Worm (Caenorhabditis elegans): ENCODE measurements around the gene abl-1.

Gene abl-1

ce11 chrX:10667424-10668291 lies 43.7 kb upstream of the abl-1 start (continued):
- TF ChIP-seq elt-2 (tag; optimal IDR thresholded peaks at IDR 0.05) = no peak
- TF ChIP-seq lin-35 (GFP tag; optimal IDR thresholded peaks at IDR 0.05) = peak in 1 of 2 experiments; percentile 16
- TF ChIP-seq lin-14 (GFP tag; optimal IDR thresholded peaks at IDR 0.05) = peak; percentile 18
- peak; percentile 46 for TF ChIP-seq mep-1 (tag; optimal IDR thresholded peaks at IDR 0.05)
- TF ChIP-seq nhr-77 (tag; optimal IDR thresholded peaks at IDR 0.05) = no peak
- TF ChIP-seq egl-13 (tag; optimal IDR thresholded peaks at IDR 0.05) = no peak
- TF ChIP-seq nhr-11 (tag; optimal IDR thresholded peaks at IDR 0.05) = no peak
- peak; percentile 33 for TF ChIP-seq blmp-1 (tag; optimal IDR thresholded peaks at IDR 0.05)

ce11 chrX:10666871-10667270 lies 42.9 kb upstream of the abl-1 start:
- TF ChIP-seq irx-1 (tag; optimal IDR thresholded peaks at IDR 0.05) (no peak), lin-35 (GFP tag; optimal IDR thresholded peaks at IDR 0.05) (peak in 1 of 2 experiments; percentile 30), dsc-1 (tag; optimal IDR thresholded peaks at IDR 0.05) (no peak), rnt-1 (tag; optimal IDR thresholded peaks at IDR 0.05) (no peak), nhr-84 (tag; optimal IDR thresholded peaks at IDR 0.05) (no peak), ceh-63 (GFP tag; optimal IDR thresholded peaks at IDR 0.05) (no peak), snu-23 (GFP tag; optimal IDR thresholded peaks at IDR 0.05) (peak; percentile 12)

DNA sequence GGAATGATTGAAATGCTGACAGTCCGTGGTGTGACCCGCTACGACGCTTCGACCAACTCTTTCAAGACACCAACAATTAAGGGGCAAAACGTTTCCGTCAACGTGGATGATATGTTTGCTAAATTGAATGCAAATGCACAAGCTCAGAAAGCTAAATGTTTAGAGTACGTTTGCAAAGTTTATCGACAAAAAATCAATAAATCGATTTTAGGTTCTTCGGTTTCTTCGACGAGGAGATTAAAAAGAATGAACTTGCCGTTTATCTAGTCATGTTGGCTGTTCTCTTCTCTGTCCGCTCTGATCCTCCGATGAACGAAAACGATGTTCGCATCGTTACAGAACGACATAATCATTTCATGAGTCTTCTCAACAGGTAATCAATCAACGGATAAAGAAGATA lies 40.8 kb upstream of the abl-1 start:
- TF ChIP-seq mab-9 (GFP tag; IDR thresholded peaks at IDR 0.05) = no peak
- no peak for TF ChIP-seq fos-1 (tag; optimal IDR thresholded peaks at IDR 0.05)
- no peak for TF ChIP-seq grh-1 (GFP tag; IDR thresholded peaks at IDR 0.05)
- no peak for TF ChIP-seq aha-1 (tag; optimal IDR thresholded peaks at IDR 0.05)
- TF ChIP-seq nhr-237 (tag; optimal IDR thresholded peaks at IDR 0.05) = no peak
- no peak for TF ChIP-seq nhr-77 (tag; optimal IDR thresholded peaks at IDR 0.05)
- TF ChIP-seq nhr-28 (tag; optimal IDR thresholded peaks at IDR 0.05) = no peak
- TF ChIP-seq vab-15 (tag; optimal IDR thresholded peaks at IDR 0.05) = no peak
- no peak for TF ChIP-seq blmp-1 (tag; optimal IDR thresholded peaks at IDR 0.05)
- no peak for TF ChIP-seq unc-62 (GFP tag; optimal IDR thresholded peaks at IDR 0.05)
- TF ChIP-seq F16B12.6 (tag; optimal IDR thresholded peaks at IDR 0.05) = no peak
- no peak for TF ChIP-seq pag-3 (tag; optimal IDR thresholded peaks at IDR 0.05; ENCODE audit: borderline replicate concordance, insufficient read depth)
- no peak for TF ChIP-seq hlh-4 (tag; optimal IDR thresholded peaks at IDR 0.05)
- TF ChIP-seq egl-27 (tag; optimal IDR thresholded peaks at IDR 0.05) = no peak
- no peak for TF ChIP-seq egl-13 (tag; optimal IDR thresholded peaks at IDR 0.05)
- no peak for TF ChIP-seq sptf-1 (tag; optimal IDR thresholded peaks at IDR 0.05)
- TF ChIP-seq ets-5 (GFP tag; IDR thresholded peaks at IDR 0.05) = no peak
- no peak for TF ChIP-seq xbp-1 (tag; optimal IDR thresholded peaks at IDR 0.05)

DNA sequence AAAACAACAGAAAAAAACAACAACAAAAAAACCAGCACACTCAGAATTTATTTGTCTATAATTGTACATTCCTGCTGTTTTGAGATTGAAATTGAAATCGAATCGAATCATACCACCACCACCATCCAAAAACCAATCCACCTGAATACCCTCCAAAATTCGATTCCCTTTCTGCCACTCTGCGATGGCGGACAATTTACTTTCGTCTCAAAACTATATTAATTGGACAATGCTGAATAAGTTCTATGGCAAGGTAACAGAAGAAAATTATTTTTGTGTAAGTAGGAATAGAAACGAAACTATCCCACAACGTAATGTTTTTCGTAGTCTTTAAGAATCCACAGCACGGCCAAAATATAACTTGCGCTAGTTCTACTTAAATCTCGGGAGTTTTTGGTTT lies 35.5 kb upstream of the abl-1 start:
- TF ChIP-seq pag-3 (tag; optimal IDR thresholded peaks at IDR 0.05; ENCODE audit: borderline replicate concordance, insufficient read depth) (no peak), pax-3 (tag; optimal IDR thresholded peaks at IDR 0.05) (no peak)

ce11 chrX:10656604-10657003 lies 32.6 kb upstream of the abl-1 start:
- TF ChIP-seq alr-1 (tag; optimal IDR thresholded peaks at IDR 0.05; ENCODE audit: borderline replicate concordance) = no peak
- no peak for TF ChIP-seq tlp-1 (tag; optimal IDR thresholded peaks at IDR 0.05)
- peak; percentile 80 for TF ChIP-seq blmp-1 (tag; optimal IDR thresholded peaks at IDR 0.05)
- peak; percentile 12 for TF ChIP-seq nhr-85 (tag)
- no peak for TF ChIP-seq pax-3 (tag; optimal IDR thresholded peaks at IDR 0.05)
- no peak for TF ChIP-seq snpc-4 (tag; optimal IDR thresholded peaks at IDR 0.05)
- TF ChIP-seq lsy-2 (tag; optimal IDR thresholded peaks at IDR 0.05) = peak in 1 of 2 experiments; percentile 63
- no peak for TF ChIP-seq Y116A8C.19 (tag; optimal IDR thresholded peaks at IDR 0.05; ENCODE audit: borderline replicate concordance)
- TF ChIP-seq aly-2 (tag; optimal IDR thresholded peaks at IDR 0.05) = no peak
- TF ChIP-seq nhr-12 (tag; optimal IDR thresholded peaks at IDR 0.05) = no peak
- TF ChIP-seq dpl-1 (GFP tag; optimal IDR thresholded peaks at IDR 0.05) = no peak
- no peak for TF ChIP-seq jun-1 (tag; optimal IDR thresholded peaks at IDR 0.05)
- peak; percentile 86 for TF ChIP-seq xbp-1 (tag; optimal IDR thresholded peaks at IDR 0.05)
